Fruit fly (Drosophila melanogaster): ENCODE measurements around the gene PIG-P.

Gene PIG-P

DNA sequence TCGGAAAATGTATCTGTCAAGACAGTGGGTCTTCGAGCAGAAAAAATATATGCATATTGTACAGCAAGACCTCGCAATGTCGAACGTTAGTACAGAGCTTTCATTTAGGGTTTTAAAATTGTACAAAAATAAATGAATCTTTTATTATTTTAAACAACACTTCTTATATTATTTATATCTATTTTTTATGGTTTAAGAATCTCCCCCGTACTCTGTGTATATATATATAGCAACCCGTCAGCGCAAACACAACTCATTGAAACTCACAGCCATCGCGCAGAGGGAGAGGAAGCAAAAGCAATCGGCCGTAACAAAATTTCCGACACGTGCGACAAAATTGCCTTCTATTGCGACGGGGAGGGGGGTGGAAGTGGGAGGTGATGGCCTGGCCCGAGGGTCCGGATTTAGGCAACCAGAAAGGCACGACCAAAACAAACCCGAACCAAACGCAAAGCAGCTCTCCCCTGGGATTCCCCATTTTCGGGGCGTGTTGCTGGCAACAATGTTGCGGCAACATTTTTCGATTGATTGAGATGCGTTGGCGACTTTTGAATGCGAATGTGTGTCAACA lies 48.0 kb upstream of the PIG-P start (continued):
- no peak for TF ChIP-seq Antp (GFP tag; optimal IDR thresholded peaks at IDR 0.05)
- TF ChIP-seq zen2 (GFP tag; IDR thresholded peaks at IDR 0.05; ENCODE audit: partially characterized antibody), result no peak
- TF ChIP-seq CG4404 (GFP tag; IDR thresholded peaks at IDR 0.05), result peak; percentile 65
- TF ChIP-seq HHEX (GFP tag; optimal IDR thresholded peaks at IDR 0.05), result peak; percentile 79
- peak; percentile 82 for TF ChIP-seq ttk (GFP tag; IDR thresholded peaks at IDR 0.05)
- peak; percentile 34 for TF ChIP-seq Blimp-1 (GFP tag; optimal IDR thresholded peaks at IDR 0.05)
- TF ChIP-seq CG8281 (tag; optimal IDR thresholded peaks at IDR 0.05), result peak; percentile 34
- peak; percentile 52 for TF ChIP-seq CG12071 (GFP tag; optimal IDR thresholded peaks at IDR 0.05)

DNA sequence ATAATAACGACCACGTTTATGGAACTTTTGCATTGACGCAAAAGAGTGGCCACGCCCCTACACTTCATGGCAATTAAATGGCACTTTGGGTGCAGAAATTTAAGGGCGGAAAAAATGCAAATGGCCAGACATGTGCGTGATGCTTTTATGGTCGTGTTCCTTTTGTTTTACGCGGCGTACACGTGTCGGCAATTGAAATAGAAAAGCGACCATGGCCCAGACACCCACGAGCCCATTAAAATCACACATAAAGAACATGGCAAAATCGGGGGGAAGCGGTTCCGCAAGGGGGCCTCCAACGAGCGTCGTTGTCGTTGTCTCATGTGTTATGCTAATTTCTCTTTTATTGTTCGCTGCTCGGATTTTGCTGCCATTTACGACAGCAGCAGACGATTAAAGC lies 47.4 kb upstream of the PIG-P start:
- TF ChIP-seq CG12769 (tag; optimal IDR thresholded peaks at IDR 0.05), result peak; percentile 28
- TF ChIP-seq mirr (GFP tag; optimal IDR thresholded peaks at IDR 0.05), result peak; percentile 39
- peak; percentile 48 for TF ChIP-seq Med (GFP tag)
- TF ChIP-seq gcm2 (GFP tag; optimal IDR thresholded peaks at IDR 0.05), result no peak
- peak; percentile 69 for TF ChIP-seq Hey (tag; optimal IDR thresholded peaks at IDR 0.05)
- peak; percentile 26 for TF ChIP-seq ftz-f1 (GFP tag; optimal IDR thresholded peaks at IDR 0.05)
- no peak for TF ChIP-seq Taf1 (GFP tag; IDR thresholded peaks at IDR 0.05)
- TF ChIP-seq Ptx1 (GFP tag; IDR thresholded peaks at IDR 0.05), result no peak
- 0 out of 2 replicates have a peak, but pooled peaks have one; percentile 22 for TF ChIP-seq tna (GFP tag; IDR thresholded peaks at IDR 0.05; ENCODE audit: partially characterized antibody)
- no peak for TF ChIP-seq Jarid2 (GFP tag; optimal IDR thresholded peaks at IDR 0.05)
- TF ChIP-seq crol (GFP tag; IDR thresholded peaks at IDR 0.05), result peak; percentile 19; the same call in 1 of the 2 replicates
- peak; percentile 30 for TF ChIP-seq cwo (GFP tag; optimal IDR thresholded peaks at IDR 0.05)
- 0 out of 4 replicates have a peak, but pooled peaks have one; percentile 23 for TF ChIP-seq chinmo (GFP tag; IDR thresholded peaks at IDR 0.05; ENCODE audit: partially characterized antibody)
- no peak for TF ChIP-seq MESR4 (GFP tag; optimal IDR thresholded peaks at IDR 0.05)
- no peak for TF ChIP-seq fru (optimal IDR thresholded peaks at IDR 0.05)
- no peak for TF ChIP-seq gce (GFP tag; IDR thresholded peaks at IDR 0.05)
- TF ChIP-seq sr (GFP tag; IDR thresholded peaks at IDR 0.05), result peak; percentile 75; the same call in 2 of the 3 replicates
- no peak for TF ChIP-seq abd-A (tag; optimal IDR thresholded peaks at IDR 0.05)
- TF ChIP-seq CG16779 (GFP tag; IDR thresholded peaks at IDR 0.05), result 0 out of 2 replicates have a peak, but pooled peaks have one; percentile 19

DNA sequence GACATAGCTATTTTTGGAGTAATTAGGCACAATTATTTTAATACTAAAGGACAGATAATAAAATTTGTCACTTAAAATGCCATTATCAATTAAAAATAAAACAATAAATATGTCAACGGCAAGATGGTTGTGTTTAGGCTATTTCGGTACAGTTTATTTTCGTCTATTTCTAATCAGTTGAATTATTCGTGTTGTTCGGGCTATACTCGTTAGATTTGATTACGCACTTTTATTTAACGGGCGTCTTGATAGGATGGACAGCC lies 47.0 kb upstream of the PIG-P start:
- peak in 1 of 2 experiments; percentile 32 for TF ChIP-seq Pdp1 (GFP tag; optimal IDR thresholded peaks at IDR 0.05)
- peak; percentile 21 for TF ChIP-seq CG7839 (tag; optimal IDR thresholded peaks at IDR 0.05)
- peak; percentile 91 for TF ChIP-seq exex (tag; optimal IDR thresholded peaks at IDR 0.05)
- peak; percentile 33 for TF ChIP-seq CG2678 (tag; optimal IDR thresholded peaks at IDR 0.05)
- TF ChIP-seq CG18599 (GFP tag; optimal IDR thresholded peaks at IDR 0.05), result peak; percentile 8
- TF ChIP-seq CG6765 (GFP tag; optimal IDR thresholded peaks at IDR 0.05), result no peak
- TF ChIP-seq CG34376 (GFP tag; optimal IDR thresholded peaks at IDR 0.05), result peak; percentile 26
- TF ChIP-seq CG10543 (GFP tag; optimal IDR thresholded peaks at IDR 0.05), result no peak
- TF ChIP-seq PHDP (tag; optimal IDR thresholded peaks at IDR 0.05), result peak; percentile 25
- TF ChIP-seq gem (tag; optimal IDR thresholded peaks at IDR 0.05), result peak; percentile 2
- TF ChIP-seq trem (tag; optimal IDR thresholded peaks at IDR 0.05), result no peak
- peak; percentile 29 for TF ChIP-seq Meics (GFP tag; optimal IDR thresholded peaks at IDR 0.05)
- TF ChIP-seq sens (GFP tag), result peak; percentile 68

All from whole organism, embryonic.